Fruit fly (Drosophila melanogaster) whole organism, embryonic: ENCODE measurements around the gene CG3040.

Experiments
- CG11247 ChIP-seq: fragments of 200-800 bp; sonication (Bioruptor generic); IDR thresholded peaks from 2 replicates; pipeline ENCODE4 v1.3.6; 2022; ENCODE audit warnings: missing biosample characterization, missing genetic modification characterization
- CG12391 ChIP-seq: fragments of 200-800 bp; sonication (Bioruptor generic); optimal IDR thresholded peaks from 3 replicates; lab custom pipeline; 2018; ENCODE audit warnings: missing biosample characterization, mild to moderate bottlenecking, missing genetic modification characterization, moderate library complexity
- CG13624 ChIP-seq: fragments of 200-800 bp; sonication (Bioruptor generic); optimal IDR thresholded peaks from 2 replicates; lab custom pipeline; 2016; ENCODE audit warnings: missing biosample characterization, missing genetic modification characterization
- CG13894 ChIP-seq: fragments of 200-800 bp; sonication (Bioruptor generic); optimal IDR thresholded peaks from 3 replicates; lab custom pipeline; 2018; ENCODE audit warnings: missing biosample characterization, mild to moderate bottlenecking, missing genetic modification characterization, moderate library complexity
- CG17328 ChIP-seq: fragments of 200-800 bp; sonication (Bioruptor generic); IDR thresholded peaks from 2 replicates; pipeline ENCODE4 v1.3.6; 2022; ENCODE audit warnings: missing biosample characterization, missing genetic modification characterization
- CG17568 ChIP-seq: fragments of 200-800 bp; sonication (Bioruptor generic); optimal IDR thresholded peaks from 2 replicates; lab custom pipeline; 2018; ENCODE audit warnings: missing biosample characterization, mild to moderate bottlenecking, missing genetic modification characterization, moderate library complexity
- CG17829 ChIP-seq: fragments of 200-800 bp; optimal IDR thresholded peaks from 2 replicates; lab custom pipeline; 2019; ENCODE audit warnings: missing biosample characterization, mild to moderate bottlenecking, missing genetic modification characterization, moderate library complexity
- CG18764 ChIP-seq: fragments of 200-800 bp; sonication (Bioruptor generic); optimal IDR thresholded peaks from 3 replicates; lab custom pipeline; 2016; ENCODE audit warnings: missing biosample characterization, missing genetic modification characterization
- CG31388 ChIP-seq: fragments of 200-800 bp; sonication (Bioruptor generic); optimal IDR thresholded peaks from 2 replicates; lab custom pipeline; 2016; ENCODE audit warnings: missing biosample characterization, missing genetic modification characterization
- CG31441 ChIP-seq: fragments of 200-800 bp; sonication (Bioruptor generic); IDR thresholded peaks from 2 replicates; pipeline ENCODE4 v1.3.6; 2022; ENCODE audit warnings: missing biosample characterization, missing genetic modification characterization
- CG3281 ChIP-seq: fragments of 200-800 bp; sonication (Bioruptor generic); optimal IDR thresholded peaks from 3 replicates; lab custom pipeline; 2017; ENCODE audit warnings: missing biosample characterization, mild to moderate bottlenecking, missing genetic modification characterization
- CG6683 ChIP-seq: fragments of 200-800 bp; sonication (Bioruptor generic); optimal IDR thresholded peaks from 2 replicates; lab custom pipeline; 2017; ENCODE audit warnings: missing biosample characterization, mild to moderate bottlenecking, missing genetic modification characterization, missing genetic modification reagents
- CG6689 ChIP-seq: fragments of 200-800 bp; sonication (Bioruptor generic); IDR thresholded peaks from 2 replicates; pipeline ENCODE4 v1.3.6; 2022; ENCODE audit warnings: missing biosample characterization, missing genetic modification characterization
- CG8359 ChIP-seq: fragments of 200-800 bp; sonication (Bioruptor generic); optimal IDR thresholded peaks from 2 replicates; lab custom pipeline; 2017; ENCODE audit warnings: missing biosample characterization, mild to moderate bottlenecking, missing genetic modification characterization, borderline replicate concordance
- CTCF ChIP-seq: fragments of 200-800 bp; sonication (Bioruptor generic); optimal IDR thresholded peaks from 2 replicates; lab custom pipeline; 2017; ENCODE audit warnings: missing biosample characterization, mild to moderate bottlenecking, missing genetic modification characterization, moderate library complexity
- Dbx ChIP-seq: fragments of 200-800 bp; sonication (Bioruptor generic); IDR thresholded peaks from 3 replicates; pipeline ENCODE4 v1.3.6; 2022; ENCODE audit warnings: missing biosample characterization, missing genetic modification characterization
- E2f2 ChIP-seq: fragments of 200-800 bp; sonication (Bioruptor generic); IDR thresholded peaks from 2 replicates; pipeline ENCODE4 v1.3.6; 2022; ENCODE audit warnings: missing biosample characterization, missing genetic modification characterization
- HmgD ChIP-seq: fragments of 200-800 bp; sonication (Bioruptor generic); optimal IDR thresholded peaks from 3 replicates; lab custom pipeline; 2016; ENCODE audit warnings: missing biosample characterization, missing genetic modification characterization
- Hmx ChIP-seq: fragments of 200-800 bp; sonication (Bioruptor generic); optimal IDR thresholded peaks from 2 replicates; lab custom pipeline; 2016; ENCODE audit warnings: missing biosample characterization, missing genetic modification characterization
- NK7.1 ChIP-seq: fragments of 200-800 bp; sonication (Bioruptor generic); optimal IDR thresholded peaks from 3 replicates; lab custom pipeline; 2016; ENCODE audit warnings: missing biosample characterization, missing genetic modification characterization
- Optix ChIP-seq: fragments of 200-800 bp; sonication (Bioruptor generic); IDR thresholded peaks from 3 replicates; pipeline ENCODE4 v1.3.6; 2022; ENCODE audit warnings: missing biosample characterization, missing genetic modification characterization
- Ptx1 ChIP-seq: fragments of 200-800 bp; sonication (Bioruptor generic); IDR thresholded peaks from 2 replicates; pipeline ENCODE4 v1.3.6; 2022; ENCODE audit warnings: missing biosample characterization, missing genetic modification characterization
- TFAM ChIP-seq: fragments of 200-800 bp; sonication (Bioruptor generic); optimal IDR thresholded peaks from 2 replicates; lab custom pipeline; 2017; ENCODE audit warnings: missing biosample characterization, missing genetic modification characterization, inconsistent platforms
- Xbp1 ChIP-seq: fragments of 200-800 bp; sonication (Bioruptor generic); optimal IDR thresholded peaks from 3 replicates; lab custom pipeline; 2016; ENCODE audit warnings: missing biosample characterization, mild to moderate bottlenecking, missing genetic modification characterization
- crol ChIP-seq: fragments of 200-800 bp; sonication (Bioruptor generic); IDR thresholded peaks from 2 replicates; pipeline ENCODE4 v1.3.6; 2022; ENCODE audit warnings: missing biosample characterization, missing genetic modification characterization
- dan ChIP-seq: fragments of 200-800 bp; sonication (Bioruptor generic); IDR thresholded peaks from 2 replicates; pipeline ENCODE4 v1.3.6; 2022; ENCODE audit warnings: missing biosample characterization, missing genetic modification characterization
- dati ChIP-seq: fragments of 200-800 bp; sonication (Bioruptor generic); IDR thresholded peaks from 2 replicates; pipeline ENCODE4 v1.3.6; 2022; ENCODE audit warnings: missing biosample characterization, missing genetic modification characterization
- dmrt11E ChIP-seq: fragments of 200-800 bp; sonication (Bioruptor generic); optimal IDR thresholded peaks from 3 replicates; lab custom pipeline; 2018; ENCODE audit warnings: missing biosample characterization, mild to moderate bottlenecking, missing genetic modification characterization, moderate library complexity
- ems ChIP-seq: fragments of 200-800 bp; sonication (Bioruptor generic); optimal IDR thresholded peaks from 3 replicates; lab custom pipeline; 2016; ENCODE audit warnings: missing biosample characterization, missing genetic modification characterization
- eve ChIP-seq, 2 experiments: fragments of >200 bp; optimal IDR thresholded peaks; 2 replicates each; lab custom pipeline; 2017; ENCODE audit warnings: missing biosample characterization in 2 of 2, missing genetic modification characterization in 2 of 2
- ewg ChIP-seq: fragments of 200-800 bp; sonication (Bioruptor generic); optimal IDR thresholded peaks from 3 replicates; lab custom pipeline; 2017; ENCODE audit warnings: mild to moderate bottlenecking, missing biosample characterization, missing genetic modification reagents, missing genetic modification characterization
- gro ChIP-seq: fragments of 200-800 bp; sonication (Bioruptor generic); optimal IDR thresholded peaks from 2 replicates; lab custom pipeline; 2016; ENCODE audit warnings: missing biosample characterization, missing genetic modification characterization
- gsb ChIP-seq: fragments of 200-800 bp; sonication (Bioruptor generic); IDR thresholded peaks from 2 replicates; pipeline ENCODE4 v1.3.6; 2022; ENCODE audit warnings: missing biosample characterization, missing genetic modification characterization
- hkb ChIP-seq, 2 experiments: fragments of 200-800 bp in 1 of 2; fragments of >200 bp in 1 of 2; sonication (Bioruptor generic) in 1 of 2; IDR thresholded peaks in 1 of 2; optimal IDR thresholded peaks in 1 of 2; 2 replicates each; pipeline versions ENCODE4 v1.3.6 to Lab custom; 2017 to 2022; ENCODE audit warnings: missing biosample characterization in 1 of 2, missing genetic modification characterization in 1 of 2
- ind ChIP-seq: fragments of 200-800 bp; sonication (Bioruptor generic); optimal IDR thresholded peaks from 3 replicates; lab custom pipeline; 2016; ENCODE audit warnings: missing biosample characterization, missing genetic modification characterization
- jumu ChIP-seq: fragments of 200-800 bp; sonication (Bioruptor generic); optimal IDR thresholded peaks from 3 replicates; lab custom pipeline; 2016; ENCODE audit warnings: missing biosample characterization, missing genetic modification characterization
- lmd ChIP-seq: fragments of 200-800 bp; sonication (Bioruptor generic); IDR thresholded peaks from 2 replicates; pipeline ENCODE4 v1.3.6; 2022; ENCODE audit warnings: missing biosample characterization, missing genetic modification characterization
- nom ChIP-seq: fragments of 200-800 bp; sonication (Bioruptor generic); optimal IDR thresholded peaks from 2 replicates; lab custom pipeline; 2017; ENCODE audit warnings: missing biosample characterization, missing genetic modification characterization, mild to moderate bottlenecking, moderate library complexity, missing genetic modification reagents
- onecut ChIP-seq: fragments of 200-800 bp; sonication (Bioruptor generic); IDR thresholded peaks from 2 replicates; pipeline ENCODE4 v1.3.6; 2022; ENCODE audit warnings: missing biosample characterization, missing genetic modification characterization
- phol ChIP-seq: fragments of 200-800 bp; sonication (Bioruptor generic); optimal IDR thresholded peaks from 3 replicates; lab custom pipeline; 2018; ENCODE audit warnings: missing biosample characterization, mild to moderate bottlenecking, missing genetic modification characterization, moderate library complexity
- pnt ChIP-seq: fragments of 200-800 bp; sonication (Bioruptor generic); optimal IDR thresholded peaks from 3 replicates; lab custom pipeline; 2016; ENCODE audit warnings: missing biosample characterization, missing genetic modification characterization
- pros ChIP-seq: fragments of 200-800 bp; sonication (Bioruptor generic); optimal IDR thresholded peaks from 3 replicates; lab custom pipeline; 2019; ENCODE audit warnings: missing biosample characterization, mild to moderate bottlenecking, missing genetic modification characterization, moderate library complexity
- psq ChIP-seq: fragments of 200-800 bp; sonication (Bioruptor generic); optimal IDR thresholded peaks from 2 replicates; lab custom pipeline; 2017; ENCODE audit warnings: missing biosample characterization, missing genetic modification characterization
- ranshi ChIP-seq: fragments of 200-800 bp; sonication (Bioruptor generic); IDR thresholded peaks from 2 replicates; pipeline ENCODE4 v1.3.6; 2022; ENCODE audit warnings: missing biosample characterization, missing genetic modification characterization
- ssp ChIP-seq: fragments of 200-800 bp; sonication (Bioruptor generic); IDR thresholded peaks from 2 replicates; pipeline ENCODE4 v1.3.6; 2022; ENCODE audit warnings: missing biosample characterization, missing genetic modification characterization
- tna ChIP-seq: fragments of 200-800 bp; sonication (Bioruptor generic); IDR thresholded peaks from 2 replicates; pipeline ENCODE4 v1.3.6; 2022; ENCODE audit warnings: missing biosample characterization, missing genetic modification characterization; ENCODE audit not compliant: partially characterized antibody
- ttk ChIP-seq: fragments of 200-800 bp; sonication (Bioruptor generic); IDR thresholded peaks from 2 replicates; pipeline ENCODE4 v2.1.2; 2022; ENCODE audit warnings: missing biosample characterization, missing genetic modification characterization
- unpg ChIP-seq: fragments of 200-800 bp; sonication (Bioruptor generic); optimal IDR thresholded peaks from 3 replicates; lab custom pipeline; 2018; ENCODE audit warnings: missing biosample characterization, mild to moderate bottlenecking, missing genetic modification characterization, moderate library complexity
- yki ChIP-seq: fragments of >200 bp; optimal IDR thresholded peaks from 3 replicates; lab custom pipeline; 2018
- zf30C ChIP-seq: fragments of 200-800 bp; sonication (Bioruptor generic); optimal IDR thresholded peaks from 3 replicates; lab custom pipeline; 2018; ENCODE audit warnings: missing biosample characterization, mild to moderate bottlenecking, missing genetic modification characterization

CG3040 gene

dm6 chrX:7008102-7009087 lies 35.2 kb upstream of the CG3040 start (continued):
- TF ChIP-seq CG31388 = no peak
- no peak for TF ChIP-seq dati (GFP tag; lab: Robert Waterston, UW)
- no peak for TF ChIP-seq Hmx
- no peak for TF ChIP-seq CG6683 (GFP tag; lab: Kevin White, UChicago)
- no peak for TF ChIP-seq zf30C (GFP tag; lab: Kevin White, UChicago)
- TF ChIP-seq onecut (GFP tag; lab: Robert Waterston, UW) = no peak
- TF ChIP-seq Xbp1 (GFP tag; lab: Kevin White, UChicago) = no peak
- no peak for TF ChIP-seq NK7.1
- TF ChIP-seq CG18764 = no peak
- TF ChIP-seq crol = peak; percentile 51; the same call in 1 of the 2 replicates
- TF ChIP-seq CTCF (GFP tag; lab: Kevin White, UChicago) = no peak
- TF ChIP-seq psq (GFP tag; lab: Kevin White, UChicago) = no peak
- no peak for TF ChIP-seq ewg (GFP tag; lab: Kevin White, UChicago)
- TF ChIP-seq ssp (GFP tag; lab: Robert Waterston, UW) = no peak
- TF ChIP-seq gsb (GFP tag; lab: Robert Waterston, UW) = no peak
- no peak for TF ChIP-seq CG17829 (tag; lab: Kevin White, UChicago)
- TF ChIP-seq yki (lab: Kevin White, UChicago) = no peak
- TF ChIP-seq Dbx (GFP tag; lab: Robert Waterston, UW) = no peak
- no peak for TF ChIP-seq ttk (GFP tag; lab: Robert Waterston, UW)
- TF ChIP-seq CG11247 (GFP tag; lab: Robert Waterston, UW) = peak; percentile 34; the same call in 1 of the 2 replicates
- TF ChIP-seq CG31441 (GFP tag; lab: Robert Waterston, UW) = no peak
- TF ChIP-seq gro = no peak
- TF ChIP-seq nom (GFP tag; lab: Kevin White, UChicago) = peak; percentile 45
- no peak for TF ChIP-seq CG17328 (GFP tag; lab: Robert Waterston, UW)
- no peak for TF ChIP-seq jumu (GFP tag; lab: Kevin White, UChicago)
- TF ChIP-seq hkb (optimal IDR thresholded peaks at IDR 0.05; lab: Kevin White, UChicago) = no peak
- TF ChIP-seq hkb (GFP tag; IDR thresholded peaks at IDR 0.05; lab: Robert Waterston, UW) = peak; percentile 40; the same call in 1 of the 2 replicates
- TF ChIP-seq ind (GFP tag; lab: Kevin White, UChicago) = no peak
- TF ChIP-seq CG8359 = no peak
- TF ChIP-seq HmgD (GFP tag; lab: Kevin White, UChicago) = no peak
- TF ChIP-seq lmd (GFP tag; lab: Robert Waterston, UW) = no peak
- no peak for TF ChIP-seq CG17568 (GFP tag; lab: Kevin White, UChicago)
- TF ChIP-seq ems (GFP tag; lab: Kevin White, UChicago) = no peak
- TF ChIP-seq Optix (GFP tag; lab: Robert Waterston, UW) = no peak
- TF ChIP-seq eve (GFP tag; optimal IDR thresholded peaks at IDR 0.05; lab: Kevin White, UChicago) = no peak
- TF ChIP-seq dmrt11E (tag; lab: Kevin White, UChicago) = no peak
- TF ChIP-seq TFAM (GFP tag; lab: Kevin White, UChicago) = no peak
- no peak for TF ChIP-seq E2f2
- TF ChIP-seq CG12391 (tag; lab: Kevin White, UChicago) = no peak
- TF ChIP-seq CG6689 = no peak; the same call in 1 of the 2 replicates
- TF ChIP-seq CG3281 (GFP tag; lab: Kevin White, UChicago) = no peak
- no peak for TF ChIP-seq unpg (GFP tag; lab: Kevin White, UChicago)
- no peak for TF ChIP-seq tna (GFP tag; lab: Robert Waterston, UW)
- no peak for TF ChIP-seq ranshi
- TF ChIP-seq CG13624 = no peak
- no peak for TF ChIP-seq pros (GFP tag; lab: Kevin White, UChicago)
- TF ChIP-seq phol (tag; lab: Kevin White, UChicago) = peak; percentile 15
- no peak for TF ChIP-seq CG13894 (tag; lab: Kevin White, UChicago)
- 0 out of 2 replicates have a peak, but pooled peaks have one; percentile 13 for TF ChIP-seq Ptx1 (GFP tag; lab: Robert Waterston, UW)
- no peak for TF ChIP-seq pnt (GFP tag; lab: Kevin White, UChicago)
- TF ChIP-seq dan (GFP tag; lab: Robert Waterston, UW) = no peak
